Fruit fly (Drosophila melanogaster): ENCODE data around the gene Reps.

DNA sequence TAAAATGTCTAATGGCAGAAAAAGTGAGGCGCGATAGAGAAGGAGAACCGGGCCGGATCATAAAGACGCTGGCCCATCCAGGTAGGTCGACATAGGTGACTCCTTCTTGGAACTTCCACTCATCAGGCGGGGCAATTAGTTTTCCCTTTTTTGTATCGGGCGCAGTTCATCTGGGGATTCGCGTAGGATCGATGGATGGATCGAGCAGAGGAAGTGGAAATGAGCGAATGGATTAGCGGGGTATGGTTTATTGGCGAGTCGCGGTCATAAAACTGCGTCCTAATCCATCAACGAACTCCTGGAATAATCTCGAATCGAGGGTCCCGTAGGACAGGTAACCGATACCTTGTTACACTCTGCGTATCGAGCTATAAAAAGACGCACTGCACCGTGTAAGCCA lies 31.3 kb downstream of the Reps start, which contains the start of gene CG43725:
- TF ChIP-seq lola (GFP tag; optimal IDR thresholded peaks at IDR 0.05) (no peak), psq (GFP tag; optimal IDR thresholded peaks at IDR 0.05) (no peak), OdsH (GFP tag; optimal IDR thresholded peaks at IDR 0.05) (no peak), Myc (optimal IDR thresholded peaks at IDR 0.05) (no peak), sage (GFP tag; optimal IDR thresholded peaks at IDR 0.05) (no peak), Hnf4 (GFP tag; optimal IDR thresholded peaks at IDR 0.05) (no peak)

Data from whole organism, wandering third instar larva.